Fruit fly (Drosophila melanogaster) whole organism: ENCODE results near the gene wam.

ENCODE experiments used
- CG8478 ChIP-seq: fragments of >200 bp; optimal IDR thresholded peaks from 2 replicates; lab custom pipeline; 2018; ENCODE audit warnings: inconsistent platforms
- Dll ChIP-seq: fragments of >200 bp; optimal IDR thresholded peaks from 2 replicates; lab custom pipeline; 2017
- EcR ChIP-seq, 2 experiments: fragments of >200 bp; optimal IDR thresholded peaks; 2 replicates each; lab custom pipeline; 2017; ENCODE audit warnings: missing biosample characterization in 2 of 2, missing genetic modification characterization in 2 of 2, missing genetic modification reagents in 2 of 2
- pan ChIP-seq: fragments of >200 bp; optimal IDR thresholded peaks from 2 replicates; lab custom pipeline; 2017
- psq ChIP-seq: fragments of >200 bp; optimal IDR thresholded peaks from 2 replicates; lab custom pipeline; 2017

DNA sequence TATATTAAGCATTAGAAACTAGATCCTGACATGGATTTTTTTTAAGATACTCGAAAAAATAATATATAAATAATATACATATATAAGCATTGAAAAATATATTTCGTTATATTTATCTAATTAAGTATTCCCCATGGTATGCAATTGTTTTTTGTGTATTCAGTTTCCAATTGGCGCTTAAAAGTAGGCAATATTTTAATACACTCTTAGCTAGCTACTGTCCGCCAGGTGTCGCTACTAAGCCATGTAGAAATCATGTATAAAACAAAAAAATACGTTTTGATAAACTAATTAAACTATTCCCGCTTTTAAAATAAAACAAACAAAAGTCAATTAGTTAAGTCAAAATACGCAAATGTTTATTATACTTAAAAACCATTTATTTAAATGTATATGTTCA lies 43.4 kb upstream of the wam start:
- no peak for TF ChIP-seq CG8478 (lab: Kevin White, UChicago)
- no peak for TF ChIP-seq psq (lab: Kevin White, UChicago)
- no peak for TF ChIP-seq pan (lab: Kevin White, UChicago)
- TF ChIP-seq EcR (GFP tag; optimal IDR thresholded peaks at IDR 0.05; lab: Kevin White, UChicago): no peak
- TF ChIP-seq Dll (lab: Kevin White, UChicago): no peak
